Worm (Caenorhabditis elegans) whole organism, mixed stage, embryonic: Measurements from ENCODE around the gene cutl-16.

Experiments
- M03D4.4 ChIP-seq: sonication (generic microtip); optimal IDR thresholded peaks from 2 replicates; lab custom pipeline; 2017; ENCODE audit warnings: mild to moderate bottlenecking, missing genetic modification characterization, missing compliant biosample characterization
- bed-3 ChIP-seq: fragments of 200-800 bp; sonication (Bioruptor generic); optimal IDR thresholded peaks from 3 replicates; lab custom pipeline; 2018; ENCODE audit warnings: mild to moderate bottlenecking, missing genetic modification characterization, moderate library complexity, missing compliant biosample characterization
- blmp-1 ChIP-seq: fragments of 150-350 bp; optimal IDR thresholded peaks from 2 replicates; lab custom pipeline; 2014; ENCODE audit warnings: missing biosample characterization, missing genetic modification characterization
- ceh-39 ChIP-seq: fragments of 150-350 bp; optimal IDR thresholded peaks from 2 replicates; lab custom pipeline; 2014; ENCODE audit warnings: missing biosample characterization, missing genetic modification characterization
- ceh-43 ChIP-seq: fragments of 200-800 bp; sonication (Bioruptor generic); optimal IDR thresholded peaks from 2 replicates; lab custom pipeline; 2018; ENCODE audit warnings: mild to moderate bottlenecking, missing genetic modification characterization, moderate library complexity, missing compliant biosample characterization
- ces-1 ChIP-seq: fragments of 150-350 bp; optimal IDR thresholded peaks from 2 replicates; lab custom pipeline; 2014; ENCODE audit warnings: missing biosample characterization, missing genetic modification reagents, missing genetic modification characterization
- cnd-1 ChIP-seq: fragments of 200-800 bp; sonication (Bioruptor generic); optimal IDR thresholded peaks from 2 replicates; lab custom pipeline; 2018; ENCODE audit warnings: mild to moderate bottlenecking, missing genetic modification characterization, missing compliant biosample characterization
- drap-1 ChIP-seq: fragments of 200-800 bp; sonication (Bioruptor generic); optimal IDR thresholded peaks from 3 replicates; lab custom pipeline; 2018; ENCODE audit warnings: mild to moderate bottlenecking, missing genetic modification characterization, missing compliant biosample characterization
- elt-1 ChIP-seq: sonication (generic microtip); optimal IDR thresholded peaks from 2 replicates; lab custom pipeline; 2017; ENCODE audit warnings: missing genetic modification characterization, mild to moderate bottlenecking, missing compliant biosample characterization, antibody characterized with exemption, moderate library complexity, borderline replicate concordance; ENCODE audit not compliant: insufficient read depth
- elt-3 ChIP-seq: fragments of 150-350 bp; optimal IDR thresholded peaks from 2 replicates; lab custom pipeline; 2014; ENCODE audit warnings: missing biosample characterization, missing genetic modification characterization
- flh-1 ChIP-seq: fragments of 200-800 bp; sonication (Bioruptor generic); optimal IDR thresholded peaks from 2 replicates; lab custom pipeline; 2018; ENCODE audit warnings: mild to moderate bottlenecking, missing genetic modification characterization, moderate library complexity, missing compliant biosample characterization
- ham-2 ChIP-seq: fragments of 200-800 bp; sonication (Bioruptor generic); optimal IDR thresholded peaks from 2 replicates; lab custom pipeline; 2018; ENCODE audit warnings: mild to moderate bottlenecking, missing genetic modification characterization, missing compliant biosample characterization
- hlh-1 ChIP-seq: fragments of 150-350 bp; optimal IDR thresholded peaks from 2 replicates; lab custom pipeline; 2014; ENCODE audit warnings: missing biosample characterization, missing genetic modification reagents, missing genetic modification characterization
- lin-13 ChIP-seq: fragments of 150-350 bp; optimal IDR thresholded peaks from 2 replicates; lab custom pipeline; 2014; ENCODE audit warnings: missing biosample characterization, missing genetic modification characterization
- lin-32 ChIP-seq: fragments of 200-800 bp; sonication (Bioruptor generic); optimal IDR thresholded peaks from 2 replicates; lab custom pipeline; 2018; ENCODE audit warnings: mild to moderate bottlenecking, missing genetic modification characterization, missing compliant biosample characterization
- lsy-2 ChIP-seq: fragments of 150-350 bp; optimal IDR thresholded peaks from 2 replicates; lab custom pipeline; 2014; ENCODE audit warnings: missing biosample characterization, missing genetic modification characterization
- mab-5 ChIP-seq: fragments of 150-350 bp; optimal IDR thresholded peaks from 2 replicates; lab custom pipeline; 2014; ENCODE audit warnings: missing biosample characterization, missing genetic modification characterization
- mep-1 ChIP-seq: fragments of 150-350 bp; optimal IDR thresholded peaks from 2 replicates; lab custom pipeline; 2017; ENCODE audit warnings: missing biosample characterization, missing genetic modification reagents, missing genetic modification characterization, inconsistent platforms
- mls-2 ChIP-seq: sonication (generic microtip); optimal IDR thresholded peaks from 2 replicates; lab custom pipeline; 2016; ENCODE audit warnings: mild to moderate bottlenecking, missing genetic modification characterization, moderate library complexity, missing compliant biosample characterization
- nhr-12 ChIP-seq: fragments of 150-350 bp; optimal IDR thresholded peaks from 2 replicates; lab custom pipeline; 2014; ENCODE audit warnings: missing biosample characterization, missing genetic modification characterization
- nhr-2 ChIP-seq: fragments of 150-350 bp; optimal IDR thresholded peaks from 2 replicates; lab custom pipeline; 2014; ENCODE audit warnings: missing biosample characterization, missing genetic modification characterization
- nhr-28 ChIP-seq: fragments of 150-350 bp; optimal IDR thresholded peaks from 2 replicates; lab custom pipeline; 2014; ENCODE audit warnings: missing biosample characterization, missing genetic modification characterization
- nhr-76 ChIP-seq: sonication (generic microtip); optimal IDR thresholded peaks from 2 replicates; lab custom pipeline; 2017; ENCODE audit warnings: missing biosample characterization, missing genetic modification characterization
- pha-4 ChIP-seq: fragments of 150-350 bp; optimal IDR thresholded peaks from 2 replicates; lab custom pipeline; 2018; ENCODE audit warnings: missing biosample characterization, missing genetic modification reagents, missing genetic modification characterization
- sem-2 ChIP-seq: fragments of 200-800 bp; sonication (Bioruptor generic); optimal IDR thresholded peaks from 2 replicates; lab custom pipeline; 2018; ENCODE audit warnings: mild to moderate bottlenecking, missing genetic modification characterization, missing compliant biosample characterization
- snpc-4 ChIP-seq: fragments of 150-350 bp; optimal IDR thresholded peaks from 2 replicates; lab custom pipeline; 2014; ENCODE audit warnings: missing biosample characterization, missing genetic modification characterization
- sptf-1 ChIP-seq: sonication (generic microtip); optimal IDR thresholded peaks from 2 replicates; lab custom pipeline; 2017; ENCODE audit warnings: mild to moderate bottlenecking, missing genetic modification characterization, moderate library complexity, missing compliant biosample characterization
- unc-120 ChIP-seq: sonication (generic microtip); optimal IDR thresholded peaks from 2 replicates; lab custom pipeline; 2017; ENCODE audit warnings: missing genetic modification characterization, missing compliant biosample characterization; ENCODE audit not compliant: poor library complexity, severe bottlenecking
- unc-39 ChIP-seq: fragments of 150-350 bp; optimal IDR thresholded peaks from 2 replicates; lab custom pipeline; 2014; ENCODE audit warnings: missing biosample characterization, missing genetic modification characterization
- unc-62 ChIP-seq: fragments of 150-350 bp; optimal IDR thresholded peaks from 2 replicates; lab custom pipeline; 2014; ENCODE audit warnings: missing biosample characterization, missing genetic modification reagents, missing genetic modification characterization
- zip-8 ChIP-seq: fragments of 150-350 bp; optimal IDR thresholded peaks from 2 replicates; lab custom pipeline; 2014; ENCODE audit warnings: missing biosample characterization, missing genetic modification characterization
- ztf-11 ChIP-seq: fragments of 150-350 bp; optimal IDR thresholded peaks from 2 replicates; lab custom pipeline; 2014; ENCODE audit warnings: missing biosample characterization, missing genetic modification characterization

Gene cutl-16

ce11 chrII:6441128-6441527, at the start of gene cutl-16:
Gene cutl-16, plus strand, starts transcription at chrII:6441428.
- TF ChIP-seq hlh-1 (tag; lab: Kevin White, UChicago) = no peak
- no peak for TF ChIP-seq mep-1 (tag; lab: Kevin White, UChicago)
- TF ChIP-seq mls-2 (tag; lab: Kevin White, UChicago) = peak; percentile 23
- TF ChIP-seq cnd-1 (tag; lab: Kevin White, UChicago) = no peak
- peak; percentile 8 for TF ChIP-seq ham-2 (GFP tag; lab: Kevin White, UChicago)
- peak; percentile 22 for TF ChIP-seq sptf-1 (tag; lab: Kevin White, UChicago)

ce11 chrII:6394037-6394436, 47.2 kb upstream of the cutl-16 start:
- no peak for TF ChIP-seq lin-32
- no peak for TF ChIP-seq elt-1 (tag; lab: Kevin White, UChicago)
- TF ChIP-seq sem-2 = no peak
- TF ChIP-seq mls-2 (tag; lab: Kevin White, UChicago) = no peak
- TF ChIP-seq unc-62 = peak; percentile 56
- no peak for TF ChIP-seq mep-1 (tag; lab: Kevin White, UChicago)
- no peak for TF ChIP-seq M03D4.4
- no peak for TF ChIP-seq unc-39 (tag; lab: Kevin White, UChicago)
- TF ChIP-seq nhr-28 = no peak
- TF ChIP-seq elt-3 (tag; lab: Kevin White, UChicago) = no peak
- TF ChIP-seq drap-1 (GFP tag; lab: Kevin White, UChicago) = no peak
- TF ChIP-seq hlh-1 (tag; lab: Kevin White, UChicago) = peak; percentile 81
- TF ChIP-seq nhr-76 = no peak
- no peak for TF ChIP-seq pha-4 (tag; lab: Kevin White, UChicago)
- TF ChIP-seq ceh-39 (tag; lab: Kevin White, UChicago) = no peak
- peak; percentile 16 for TF ChIP-seq nhr-2 (tag; lab: Kevin White, UChicago)
- TF ChIP-seq ces-1 (GFP tag; lab: Kevin White, UChicago) = no peak
- TF ChIP-seq zip-8 (tag; lab: Kevin White, UChicago) = no peak
- TF ChIP-seq bed-3 (GFP tag; lab: Kevin White, UChicago) = no peak

ce11 chrII:6398406-6398805, 42.8 kb upstream of the cutl-16 start, which contains the start of gene zig-10:
Gene zig-10, plus strand, starts transcription at chrII:6398706.
- TF ChIP-seq ham-2 (GFP tag; lab: Kevin White, UChicago) = no peak
- peak; percentile 37 for TF ChIP-seq elt-1 (tag; lab: Kevin White, UChicago)
- TF ChIP-seq unc-62 = no peak
- TF ChIP-seq, all 35 proteins: peak for 1

- no peak for TF ChIP-seq unc-62
- no peak for TF ChIP-seq mep-1 (tag; lab: Kevin White, UChicago)
- TF ChIP-seq lin-13 = no peak
- no peak for TF ChIP-seq blmp-1
- TF ChIP-seq nhr-28 = no peak
Observed at ce11 chrII:6401649-6402048, 39.6 kb upstream of the cutl-16 start, which contains the start of gene btb-2. Gene btb-2, plus strand, starts transcription at chrII:6401949.

- no peak for TF ChIP-seq lsy-2 (tag; lab: Kevin White, UChicago)
- TF ChIP-seq unc-62 = no peak
- TF ChIP-seq nhr-2 (tag; lab: Kevin White, UChicago) = no peak
- TF ChIP-seq cnd-1 (tag; lab: Kevin White, UChicago) = no peak
- TF ChIP-seq unc-120 = no peak
- no peak for TF ChIP-seq mab-5 (tag; lab: Kevin White, UChicago)
- no peak for TF ChIP-seq hlh-1 (tag; lab: Kevin White, UChicago)
- no peak for TF ChIP-seq elt-3 (tag; lab: Kevin White, UChicago)
- TF ChIP-seq ztf-11 (tag; lab: Kevin White, UChicago) = no peak
- no peak for TF ChIP-seq ham-2 (GFP tag; lab: Kevin White, UChicago)
- TF ChIP-seq pha-4 (tag; lab: Kevin White, UChicago) = no peak
- TF ChIP-seq elt-1 (tag; lab: Kevin White, UChicago) = no peak
- no peak for TF ChIP-seq blmp-1
Observed at ce11 chrII:6403233-6403632, 38.0 kb upstream of the cutl-16 start, which contains the start of gene T25D10.1. Gene T25D10.1, plus strand, starts transcription at chrII:6403401.

- no peak for TF ChIP-seq unc-39 (tag; lab: Kevin White, UChicago)
- no peak for TF ChIP-seq M03D4.4
- TF ChIP-seq blmp-1 = no peak
- no peak for TF ChIP-seq zip-8 (tag; lab: Kevin White, UChicago)
- TF ChIP-seq hlh-1 (tag; lab: Kevin White, UChicago) = no peak
- no peak for TF ChIP-seq unc-120
- no peak for TF ChIP-seq snpc-4 (tag; lab: Kevin White, UChicago)
- TF ChIP-seq pha-4 (tag; lab: Kevin White, UChicago) = no peak
- TF ChIP-seq cnd-1 (tag; lab: Kevin White, UChicago) = no peak
- TF ChIP-seq flh-1 = no peak
- TF ChIP-seq nhr-12 (tag; lab: Kevin White, UChicago) = no peak
- TF ChIP-seq sem-2 = no peak
- no peak for TF ChIP-seq drap-1 (GFP tag; lab: Kevin White, UChicago)
- no peak for TF ChIP-seq ceh-39 (tag; lab: Kevin White, UChicago)
- no peak for TF ChIP-seq ceh-43 (GFP tag; lab: Kevin White, UChicago)
- TF ChIP-seq nhr-76 = no peak
Observed at ce11 chrII:6407279-6407678, 33.9 kb upstream of the cutl-16 start, which contains the start of gene spp-11. Gene spp-11, minus strand, starts transcription at chrII:6407379.
